Fruit fly (Drosophila melanogaster) whole organism, pupa: ENCODE data around the gene CG15330.

Source experiments
- CG10348 ChIP-seq: fragments of 200-800 bp; sonication (Bioruptor generic); IDR thresholded peaks from 2 replicates; pipeline ENCODE4 v1.3.6; 2022; ENCODE audit warnings: missing biosample characterization, missing genetic modification characterization
- CG12605 ChIP-seq: fragments of 200-800 bp; sonication (Bioruptor generic); IDR thresholded peaks from 2 replicates; pipeline ENCODE4 v1.3.6; 2022; ENCODE audit warnings: missing biosample characterization, missing genetic modification characterization
- CG13204 ChIP-seq: fragments of 200-800 bp; sonication (Bioruptor generic); optimal IDR thresholded peaks from 2 replicates; lab custom pipeline; 2018; ENCODE audit warnings: missing biosample characterization, mild to moderate bottlenecking, missing genetic modification characterization, moderate library complexity
- CG14655 ChIP-seq: fragments of 200-800 bp; sonication (Bioruptor generic); optimal IDR thresholded peaks from 3 replicates; lab custom pipeline; 2017; ENCODE audit warnings: mild to moderate bottlenecking, missing biosample characterization, missing genetic modification reagents, missing genetic modification characterization
- CG15710 ChIP-seq: fragments of 200-800 bp; sonication (Bioruptor generic); optimal IDR thresholded peaks from 2 replicates; lab custom pipeline; 2018; ENCODE audit warnings: missing biosample characterization, mild to moderate bottlenecking, missing genetic modification characterization, moderate library complexity
- CG17806 ChIP-seq: fragments of 200-800 bp; sonication (Bioruptor generic); optimal IDR thresholded peaks from 2 replicates; lab custom pipeline; 2018; ENCODE audit warnings: missing biosample characterization, mild to moderate bottlenecking, missing genetic modification characterization, moderate library complexity
- CG32121 ChIP-seq: fragments of 200-800 bp; sonication (Bioruptor generic); IDR thresholded peaks from 2 replicates; pipeline ENCODE4 v1.3.6; 2022; ENCODE audit warnings: missing biosample characterization, missing genetic modification characterization
- CG34367 ChIP-seq: fragments of 200-800 bp; sonication (Bioruptor generic); optimal IDR thresholded peaks from 2 replicates; lab custom pipeline; 2018; ENCODE audit warnings: missing biosample characterization, mild to moderate bottlenecking, missing genetic modification characterization
- CG4496 ChIP-seq: fragments of 200-800 bp; sonication (Bioruptor generic); IDR thresholded peaks from 3 replicates; pipeline ENCODE4 v1.3.6; 2022; ENCODE audit warnings: missing biosample characterization, missing genetic modification characterization
- CG8159 ChIP-seq: fragments of 200-800 bp; sonication (Bioruptor generic); optimal IDR thresholded peaks from 3 replicates; lab custom pipeline; 2018; ENCODE audit warnings: missing biosample characterization, mild to moderate bottlenecking, missing genetic modification characterization, moderate library complexity
- CG8301 ChIP-seq: fragments of 200-800 bp; sonication (Bioruptor generic); optimal IDR thresholded peaks from 2 replicates; lab custom pipeline; 2018; ENCODE audit warnings: missing biosample characterization, mild to moderate bottlenecking, missing genetic modification characterization
- CG9948 ChIP-seq: fragments of 200-800 bp; sonication (Bioruptor generic); optimal IDR thresholded peaks from 2 replicates; lab custom pipeline; 2018; ENCODE audit warnings: missing biosample characterization, mild to moderate bottlenecking, missing genetic modification characterization, moderate library complexity
- D1 ChIP-seq: fragments of 200-800 bp; sonication (Bioruptor generic); optimal IDR thresholded peaks from 2 replicates; lab custom pipeline; 2018; ENCODE audit warnings: missing biosample characterization, mild to moderate bottlenecking, missing genetic modification characterization, moderate library complexity
- EcR ChIP-seq: fragments of 200-800 bp; sonication (Bioruptor generic); optimal IDR thresholded peaks from 3 replicates; lab custom pipeline; 2019; ENCODE audit warnings: missing biosample characterization, missing genetic modification characterization, mild to moderate bottlenecking, moderate library complexity, missing genetic modification reagents
- Ets98B ChIP-seq: fragments of 200-800 bp; sonication (Bioruptor generic); IDR thresholded peaks from 2 replicates; pipeline ENCODE4 v1.3.6; 2022; ENCODE audit warnings: missing biosample characterization, missing genetic modification characterization
- Pif1A ChIP-seq: fragments of 200-800 bp; sonication (Bioruptor generic); optimal IDR thresholded peaks from 3 replicates; lab custom pipeline; 2016; ENCODE audit warnings: missing biosample characterization, missing genetic modification characterization
- Pif1B ChIP-seq: fragments of 200-800 bp; sonication (Bioruptor generic); optimal IDR thresholded peaks from 3 replicates; lab custom pipeline; 2016; ENCODE audit warnings: missing biosample characterization, missing genetic modification characterization
- Snoo ChIP-seq: fragments of 200-800 bp; sonication (Bioruptor generic); optimal IDR thresholded peaks from 3 replicates; lab custom pipeline; 2017; ENCODE audit warnings: missing biosample characterization, mild to moderate bottlenecking, missing genetic modification characterization, inconsistent platforms
- fd96Ca ChIP-seq: fragments of 200-800 bp; sonication (Bioruptor generic); IDR thresholded peaks from 3 replicates; pipeline ENCODE4 v1.3.6; 2022; ENCODE audit warnings: missing biosample characterization, missing genetic modification characterization
- gl ChIP-seq: fragments of 200-800 bp; sonication (Bioruptor generic); optimal IDR thresholded peaks from 2 replicates; lab custom pipeline; 2018; ENCODE audit warnings: missing biosample characterization, mild to moderate bottlenecking, missing genetic modification characterization
- rn ChIP-seq: fragments of 200-800 bp; sonication (Bioruptor generic); IDR thresholded peaks from 2 replicates; pipeline ENCODE4 v1.3.6; 2022; ENCODE audit warnings: missing biosample characterization, missing genetic modification characterization

The CG15330 gene

DNA sequence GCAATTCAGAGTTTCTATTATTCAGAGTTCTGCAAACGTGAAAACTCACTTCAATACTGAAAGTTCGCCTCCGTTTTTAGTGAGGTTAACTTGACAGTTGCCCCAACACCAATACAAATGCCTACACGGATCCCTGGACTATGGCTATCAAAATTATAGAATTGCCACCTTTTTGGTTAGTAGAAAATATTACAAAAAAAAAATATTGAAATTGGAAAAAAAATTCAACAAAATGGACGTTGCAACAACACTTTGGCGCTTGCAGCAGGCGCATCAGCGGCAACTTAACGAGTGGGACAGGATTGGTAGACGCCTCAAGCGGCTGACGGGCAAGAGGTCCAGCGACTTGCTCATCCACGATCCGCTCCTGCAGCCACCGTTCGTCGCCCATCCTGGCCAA is at the start of gene CG15330, which contains the start of gene CG15332:
TSS of gene CG15330 (plus strand) at position 175 of the 400 bp plus-strand sequence.
TSS of gene CG15332 (minus strand) at position 101 of the 400 bp plus-strand sequence.
- TF ChIP-seq CG13204 (GFP tag; lab: Kevin White, UChicago) (no peak), CG15710 (tag; lab: Kevin White, UChicago) (no peak), CG17806 (tag; lab: Kevin White, UChicago) (no peak), Snoo (no peak), CG9948 (no peak), Ets98B (GFP tag; lab: Robert Waterston, UW) (no peak), CG12605 (no peak)

DNA sequence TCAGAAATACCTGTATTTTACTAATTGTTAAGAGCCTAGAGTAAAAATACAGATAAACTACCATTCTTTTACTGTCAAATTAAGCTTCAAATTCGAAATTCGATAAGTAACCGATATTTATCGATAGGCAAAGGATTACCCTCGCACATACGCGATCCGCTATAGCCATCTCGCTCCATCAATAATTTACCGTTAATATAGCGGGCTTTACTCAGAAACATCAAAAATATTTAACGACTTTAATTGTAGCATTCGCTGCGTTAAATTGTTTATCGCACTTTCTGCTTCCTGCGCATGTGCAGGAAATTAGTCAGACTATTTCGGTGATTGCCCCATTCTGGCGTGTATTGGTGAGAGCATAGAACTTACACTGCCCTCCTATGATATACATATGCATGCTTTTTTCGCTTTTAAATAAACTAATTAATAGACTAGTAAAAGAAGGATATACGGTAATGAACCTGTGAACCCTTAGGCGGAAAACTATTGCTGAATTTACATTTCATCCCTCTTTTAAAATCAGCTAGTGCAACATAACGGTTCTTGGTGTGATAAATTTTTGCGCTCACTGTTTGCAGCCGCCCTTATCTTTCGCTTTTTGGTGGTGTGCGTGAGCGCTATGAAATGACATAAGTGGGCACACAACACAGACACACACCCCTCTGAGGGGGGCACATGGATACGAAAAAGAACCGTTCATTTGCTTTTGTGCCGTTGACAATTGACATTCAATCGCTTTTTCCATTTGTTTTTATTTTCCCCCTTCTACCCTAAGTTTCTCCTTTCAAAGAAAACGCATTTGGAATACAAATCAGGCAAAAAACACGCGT is 47.4 kb upstream of the CG15330 start, which contains the start of the genes dpr14 and spidey:
TSS of gene dpr14 (minus strand) at position 48 of the 830 bp plus-strand sequence.
TSS of gene spidey (plus strand) at position 693 of the 830 bp plus-strand sequence.
- TF ChIP-seq CG8301: peak; percentile 79
- TF ChIP-seq Pif1B: peak; percentile 72
- peak; percentile 83 for TF ChIP-seq CG8159 (tag; lab: Kevin White, UChicago)
- TF ChIP-seq CG4496 (GFP tag; lab: Robert Waterston, UW): peak; percentile 91
- TF ChIP-seq CG14655 (GFP tag; lab: Kevin White, UChicago): peak; percentile 85
- TF ChIP-seq EcR (GFP tag; lab: Kevin White, UChicago): peak; percentile 76
- TF ChIP-seq CG12605: peak; percentile 66
- TF ChIP-seq CG10348 (GFP tag; lab: Robert Waterston, UW): 0 out of 2 replicates have a peak, but pooled peaks have one; percentile 31
- TF ChIP-seq Pif1A (GFP tag; lab: Kevin White, UChicago): no peak
- peak; percentile 70 for TF ChIP-seq CG9948
- peak; percentile 89 for TF ChIP-seq CG32121 (GFP tag; lab: Robert Waterston, UW)
- no peak for TF ChIP-seq rn (GFP tag; lab: Robert Waterston, UW)
- peak; percentile 85 for TF ChIP-seq Ets98B (GFP tag; lab: Robert Waterston, UW)
- peak; percentile 90 for TF ChIP-seq fd96Ca (GFP tag; lab: Robert Waterston, UW)
- TF ChIP-seq CG13204 (GFP tag; lab: Kevin White, UChicago): no peak
- TF ChIP-seq gl (tag; lab: Kevin White, UChicago): peak; percentile 59
- TF ChIP-seq CG15710 (tag; lab: Kevin White, UChicago): peak; percentile 79
- peak; percentile 56 for TF ChIP-seq Snoo
- TF ChIP-seq CG34367: peak; percentile 75
- no peak for TF ChIP-seq D1 (tag; lab: Kevin White, UChicago)
- TF ChIP-seq CG17806 (tag; lab: Kevin White, UChicago): peak; percentile 74

- no peak for TF ChIP-seq CG4496 (GFP tag; lab: Robert Waterston, UW)
- no peak for TF ChIP-seq CG12605
- no peak for TF ChIP-seq CG13204 (GFP tag; lab: Kevin White, UChicago)
- no peak for TF ChIP-seq D1 (tag; lab: Kevin White, UChicago)
- no peak for TF ChIP-seq CG15710 (tag; lab: Kevin White, UChicago)
- TF ChIP-seq CG32121 (GFP tag; lab: Robert Waterston, UW): no peak
- no peak for TF ChIP-seq Ets98B (GFP tag; lab: Robert Waterston, UW)
- TF ChIP-seq, all 21 proteins: peak for 0
These were observed 46.8 kb upstream of the CG15330 start for dm6 chrX:7909069-7909389.

- 0 out of 3 replicates have a peak, but pooled peaks have one; percentile 23 for TF ChIP-seq CG4496 (GFP tag; lab: Robert Waterston, UW)
- no peak for TF ChIP-seq CG14655 (GFP tag; lab: Kevin White, UChicago)
- TF ChIP-seq Snoo: no peak
These were observed 46.4 kb upstream of the CG15330 start for dm6 chrX:7909482-7909881.

DNA sequence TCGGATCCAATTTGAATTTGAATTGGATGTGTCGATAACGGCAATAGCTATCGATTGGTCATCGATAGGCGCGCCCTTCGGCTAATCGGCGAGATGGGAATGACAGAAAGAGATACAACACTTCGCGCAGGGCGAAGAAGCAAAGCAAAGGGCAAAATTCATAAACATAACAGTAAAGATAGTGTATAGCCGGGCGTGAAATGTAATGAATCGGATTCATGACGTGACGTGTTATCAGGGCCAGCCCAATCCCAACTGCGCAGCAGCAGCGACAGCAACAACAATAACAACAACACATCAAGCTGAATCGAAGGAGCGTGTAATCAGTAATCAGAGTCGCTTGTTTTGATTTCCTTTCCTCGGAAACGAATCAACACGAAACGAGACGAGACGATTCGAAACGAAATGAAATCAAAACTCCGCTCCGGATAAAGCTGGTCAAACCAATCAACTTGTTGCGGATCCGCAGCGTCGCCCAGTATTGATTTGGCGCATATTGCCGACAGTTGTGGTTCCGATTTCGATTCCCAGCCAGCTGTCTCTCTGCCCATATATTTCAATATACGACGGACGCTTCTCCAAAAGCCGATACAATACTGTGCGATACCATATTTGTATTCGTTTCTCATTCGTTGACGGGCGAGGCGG is 43.8 kb upstream of the CG15330 start, which contains the start of gene snz:
TSS of gene snz (plus strand) at position 107 of the 648 bp plus-strand sequence.
- peak; percentile 4 for TF ChIP-seq EcR (GFP tag; lab: Kevin White, UChicago)
- no peak for TF ChIP-seq CG32121 (GFP tag; lab: Robert Waterston, UW)

- TF ChIP-seq CG12605: no peak
- no peak for TF ChIP-seq CG8159 (tag; lab: Kevin White, UChicago)
- TF ChIP-seq CG34367: peak; percentile 45
- no peak for TF ChIP-seq fd96Ca (GFP tag; lab: Robert Waterston, UW)
- peak; percentile 50 for TF ChIP-seq CG8301
- TF ChIP-seq CG10348 (GFP tag; lab: Robert Waterston, UW): no peak
- TF ChIP-seq rn (GFP tag; lab: Robert Waterston, UW): no peak
- no peak for TF ChIP-seq CG13204 (GFP tag; lab: Kevin White, UChicago)
- peak; percentile 12 for TF ChIP-seq EcR (GFP tag; lab: Kevin White, UChicago)
- TF ChIP-seq Pif1B: no peak
- peak; percentile 62 for TF ChIP-seq CG15710 (tag; lab: Kevin White, UChicago)
- TF ChIP-seq CG9948: peak; percentile 31
- TF ChIP-seq gl (tag; lab: Kevin White, UChicago): peak; percentile 42
- peak; percentile 59 for TF ChIP-seq CG32121 (GFP tag; lab: Robert Waterston, UW)
- TF ChIP-seq CG4496 (GFP tag; lab: Robert Waterston, UW): peak; percentile 81; the same call in 2 of the 3 replicates
- peak; percentile 64; the same call in 1 of the 2 replicates for TF ChIP-seq Ets98B (GFP tag; lab: Robert Waterston, UW)
- TF ChIP-seq D1 (tag; lab: Kevin White, UChicago): no peak
- TF ChIP-seq CG14655 (GFP tag; lab: Kevin White, UChicago): no peak
- peak; percentile 43 for TF ChIP-seq CG17806 (tag; lab: Kevin White, UChicago)
- TF ChIP-seq Pif1A (GFP tag; lab: Kevin White, UChicago): no peak
- TF ChIP-seq Snoo: peak; percentile 61
These were observed 35.7 kb upstream of the CG15330 start, which contains the start of the genes hdm and Ykt6 for dm6 chrX:7920081-7920688. Gene hdm, minus strand, starts transcription at chrX:7920131. Gene Ykt6, plus strand, starts transcription at chrX:7920409.
